Fruit fly (Drosophila melanogaster): ENCODE measurements around the gene Ipp.

The Ipp gene

dm6 chr3R:13998162-13998561 is 39.6 kb downstream of the Ipp start (continued):
- no peak for TF ChIP-seq chif (GFP tag; optimal IDR thresholded peaks at IDR 0.05)
- TF ChIP-seq CG6254 (GFP tag; optimal IDR thresholded peaks at IDR 0.05): no peak
- peak; percentile 36 for TF ChIP-seq Sox102F (GFP tag; optimal IDR thresholded peaks at IDR 0.05)
- no peak for TF ChIP-seq BtbVII (GFP tag; optimal IDR thresholded peaks at IDR 0.05)
- TF ChIP-seq pzg (GFP tag; optimal IDR thresholded peaks at IDR 0.05): no peak
- TF ChIP-seq CG2678 (tag; optimal IDR thresholded peaks at IDR 0.05): peak; percentile 19
- no peak for TF ChIP-seq CG11093 (GFP tag; IDR thresholded peaks at IDR 0.05)
- no peak for TF ChIP-seq CG17829 (tag; optimal IDR thresholded peaks at IDR 0.05)
- peak in 1 of 2 experiments; percentile 57 for TF ChIP-seq eve (GFP tag; optimal IDR thresholded peaks at IDR 0.05)
- TF ChIP-seq CG7556 (GFP tag; optimal IDR thresholded peaks at IDR 0.05): peak; percentile 13
- TF ChIP-seq ttk (GFP tag; IDR thresholded peaks at IDR 0.05): no peak
- no peak for TF ChIP-seq caup (GFP tag; optimal IDR thresholded peaks at IDR 0.05; ENCODE audit: severe bottlenecking)
- TF ChIP-seq Med (GFP tag): peak; percentile 27
- peak; percentile 18 for TF ChIP-seq CG30403 (GFP tag; optimal IDR thresholded peaks at IDR 0.05)
- no peak for TF ChIP-seq sim (GFP tag; IDR thresholded peaks at IDR 0.05)
- no peak for TF ChIP-seq Ravus (GFP tag; IDR thresholded peaks at IDR 0.05)
- TF ChIP-seq gro (GFP tag; optimal IDR thresholded peaks at IDR 0.05): no peak
- peak; percentile 55 for TF ChIP-seq Ets65A (GFP tag)
- TF ChIP-seq CG17912 (GFP tag; optimal IDR thresholded peaks at IDR 0.05): no peak
- TF ChIP-seq CG15011 (GFP tag; optimal IDR thresholded peaks at IDR 0.05): no peak
- TF ChIP-seq ci (GFP tag; IDR thresholded peaks at IDR 0.05): no peak
- TF ChIP-seq CG13894 (tag; optimal IDR thresholded peaks at IDR 0.05): peak; percentile 4
- TF ChIP-seq HLH4C (GFP tag; IDR thresholded peaks at IDR 0.05; ENCODE audit: partially characterized antibody): no peak
- no peak for TF ChIP-seq CG4820 (GFP tag; optimal IDR thresholded peaks at IDR 0.05)
- no peak for TF ChIP-seq nau (GFP tag; optimal IDR thresholded peaks at IDR 0.05)
- TF ChIP-seq sna (GFP tag; IDR thresholded peaks at IDR 0.05; ENCODE audit: partially characterized antibody): no peak
- TF ChIP-seq mld (GFP tag; IDR thresholded peaks at IDR 0.05; ENCODE audit: partially characterized antibody): no peak
- no peak for TF ChIP-seq E2f2 (GFP tag; IDR thresholded peaks at IDR 0.05)
- no peak for TF ChIP-seq Scr (GFP tag; IDR thresholded peaks at IDR 0.05; ENCODE audit: partially characterized antibody)
- TF ChIP-seq Stat92E (GFP tag; optimal IDR thresholded peaks at IDR 0.05): no peak
- no peak for TF ChIP-seq Sry-β (GFP tag; optimal IDR thresholded peaks at IDR 0.05)
- TF ChIP-seq CG15696 (tag; optimal IDR thresholded peaks at IDR 0.05): no peak
- no peak for TF ChIP-seq lbe (GFP tag; optimal IDR thresholded peaks at IDR 0.05)
- no peak for TF ChIP-seq NC2α (GFP tag; optimal IDR thresholded peaks at IDR 0.05)
- TF ChIP-seq tna (GFP tag; IDR thresholded peaks at IDR 0.05; ENCODE audit: partially characterized antibody): no peak
- TF ChIP-seq CoRest (tag; optimal IDR thresholded peaks at IDR 0.05): peak; percentile 39
- no peak for TF ChIP-seq CG16779 (GFP tag; IDR thresholded peaks at IDR 0.05)
- TF ChIP-seq CG11504 (tag; optimal IDR thresholded peaks at IDR 0.05): peak; percentile 26
- TF ChIP-seq Spps (tag; optimal IDR thresholded peaks at IDR 0.05): no peak
- peak; percentile 35 for TF ChIP-seq Oli (tag; optimal IDR thresholded peaks at IDR 0.05)
- TF ChIP-seq zfh2 (GFP tag; optimal IDR thresholded peaks at IDR 0.05): no peak
- peak; percentile 8 for TF ChIP-seq odd (GFP tag; optimal IDR thresholded peaks at IDR 0.05)
- no peak for TF ChIP-seq sob (GFP tag; IDR thresholded peaks at IDR 0.05)
- peak; percentile 25 for TF ChIP-seq D19A (tag; optimal IDR thresholded peaks at IDR 0.05)
- TF ChIP-seq gem (tag; optimal IDR thresholded peaks at IDR 0.05): peak; percentile 47
- TF ChIP-seq inv (GFP tag; IDR thresholded peaks at IDR 0.05; ENCODE audit: partially characterized antibody): no peak
- TF ChIP-seq p53 (GFP tag; optimal IDR thresholded peaks at IDR 0.05): no peak
- no peak for TF ChIP-seq grn (GFP tag; optimal IDR thresholded peaks at IDR 0.05)
- TF ChIP-seq cato (GFP tag; optimal IDR thresholded peaks at IDR 0.05; ENCODE audit: borderline replicate concordance): no peak
- no peak for TF ChIP-seq CG11723 (GFP tag; optimal IDR thresholded peaks at IDR 0.05)
